Worm (Caenorhabditis elegans): ENCODE data around the gene jmjd-4.
A peak's percentile ranks its signal among the peaks of the same experiment; 100 is the strongest.

jmjd-4 gene

ce11 chrIII:10357598-10358186, 23.9 kb upstream of the jmjd-4 start, which contains the start of gene umps-1 (continued):
- TF ChIP-seq F39B2.1 (GFP tag; IDR thresholded peaks at IDR 0.05) (no peak), hmg-1.2 (GFP tag; IDR thresholded peaks at IDR 0.05) (peak; percentile 99), ztf-28 (GFP tag; IDR thresholded peaks at IDR 0.05) (no peak), bed-2 (GFP tag; IDR thresholded peaks at IDR 0.05) (no peak), unc-130 (GFP tag; optimal IDR thresholded peaks at IDR 0.05) (no peak), snpc-4 (GFP tag; optimal IDR thresholded peaks at IDR 0.05) (no peak), snpc-4 (tag; optimal IDR thresholded peaks at IDR 0.05) (peak in 1 of 4 experiments; percentile 28), C06A6.2 (GFP tag; conservative IDR thresholded peaks at IDR 0.05) (no peak), atf-7 (tag; optimal IDR thresholded peaks at IDR 0.05) (no peak), sdz-38 (tag; optimal IDR thresholded peaks at IDR 0.05) (no peak), F52B5.7 (tag; optimal IDR thresholded peaks at IDR 0.05) (no peak), nhr-120 (GFP tag; IDR thresholded peaks at IDR 0.05) (no peak), snpc-3.4 (tag; optimal IDR thresholded peaks at IDR 0.05) (no peak), F57A8.1 (GFP tag; optimal IDR thresholded peaks at IDR 0.05) (no peak), C17E4.6 (GFP tag; IDR thresholded peaks at IDR 0.05) (no peak), Y67H2A.10 (GFP tag; conservative IDR thresholded peaks at IDR 0.05) (no peak), attf-5 (GFP tag; optimal IDR thresholded peaks at IDR 0.05) (peak; percentile 24), ceh-40 (GFP tag; IDR thresholded peaks at IDR 0.05) (no peak), lir-1 (GFP tag; conservative IDR thresholded peaks at IDR 0.05) (no peak), madf-10 (tag; optimal IDR thresholded peaks at IDR 0.05) (no peak), ztf-3 (GFP tag; optimal IDR thresholded peaks at IDR 0.05) (no peak), F22D6.2 (tag; optimal IDR thresholded peaks at IDR 0.05) (no peak), snpc-1.1 (tag; optimal IDR thresholded peaks at IDR 0.05; ENCODE audit: insufficient read depth) (no peak), dox-1 (GFP tag; IDR thresholded peaks at IDR 0.05) (no peak), athp-1 (tag; optimal IDR thresholded peaks at IDR 0.05) (no peak), T26A5.8 (tag; optimal IDR thresholded peaks at IDR 0.05) (no peak), nhr-179 (tag; optimal IDR thresholded peaks at IDR 0.05) (no peak), zfh-2 (GFP tag; conservative IDR thresholded peaks at IDR 0.05) (no peak), akir-1 (GFP tag; optimal IDR thresholded peaks at IDR 0.05) (no peak), gei-17 (GFP tag; optimal IDR thresholded peaks at IDR 0.05) (no peak), die-1 (tag; optimal IDR thresholded peaks at IDR 0.05) (no peak), F55B11.4 (tag; optimal IDR thresholded peaks at IDR 0.05; ENCODE audit: borderline replicate concordance, insufficient read depth) (no peak), ccch-3 (GFP tag; optimal IDR thresholded peaks at IDR 0.05) (no peak), hlh-26 (GFP tag; conservative IDR thresholded peaks at IDR 0.05) (no peak), attf-3 (GFP tag; conservative IDR thresholded peaks at IDR 0.05) (no peak), nhr-27 (tag; optimal IDR thresholded peaks at IDR 0.05) (no peak)

ce11 chrIII:10355382-10355781, 21.6 kb upstream of the jmjd-4 start, which contains the start of gene spp-1:
Gene spp-1 (minus strand): TSS chrIII:10355668.
- TF ChIP-seq madf-6 (GFP tag; IDR thresholded peaks at IDR 0.05) (peak; percentile 9; the same call in 1 of the 2 replicates), tbx-9 (tag; optimal IDR thresholded peaks at IDR 0.05; ENCODE audit: borderline replicate concordance) (peak; percentile 85), ztf-22 (GFP tag; optimal IDR thresholded peaks at IDR 0.05) (no peak), tbp1 (GFP tag; optimal IDR thresholded peaks at IDR 0.05) (peak; percentile 32), nhr-90 (tag; optimal IDR thresholded peaks at IDR 0.05) (no peak), hsf-1 (GFP tag; IDR thresholded peaks at IDR 0.05) (peak; percentile 24; the same call in 1 of the 2 replicates), ets-4 (GFP tag; optimal IDR thresholded peaks at IDR 0.05) (no peak), zim-3 (tag; optimal IDR thresholded peaks at IDR 0.05) (no peak), nhr-80 (tag; optimal IDR thresholded peaks at IDR 0.05) (peak; percentile 76), die-1 (tag; optimal IDR thresholded peaks at IDR 0.05) (no peak), Y53G8AR.9 (GFP tag; conservative IDR thresholded peaks at IDR 0.05) (no peak), F52B5.7 (tag; optimal IDR thresholded peaks at IDR 0.05) (peak; percentile 32), lsy-27 (tag; optimal IDR thresholded peaks at IDR 0.05; ENCODE audit: borderline replicate concordance, insufficient read depth) (no peak), him-1 (tag; optimal IDR thresholded peaks at IDR 0.05) (peak; percentile 7), repo-1 (tag; optimal IDR thresholded peaks at IDR 0.05) (no peak)
